Fruit fly (Drosophila melanogaster): ENCODE data around the gene Fgop2.

Fgop2 gene

DNA sequence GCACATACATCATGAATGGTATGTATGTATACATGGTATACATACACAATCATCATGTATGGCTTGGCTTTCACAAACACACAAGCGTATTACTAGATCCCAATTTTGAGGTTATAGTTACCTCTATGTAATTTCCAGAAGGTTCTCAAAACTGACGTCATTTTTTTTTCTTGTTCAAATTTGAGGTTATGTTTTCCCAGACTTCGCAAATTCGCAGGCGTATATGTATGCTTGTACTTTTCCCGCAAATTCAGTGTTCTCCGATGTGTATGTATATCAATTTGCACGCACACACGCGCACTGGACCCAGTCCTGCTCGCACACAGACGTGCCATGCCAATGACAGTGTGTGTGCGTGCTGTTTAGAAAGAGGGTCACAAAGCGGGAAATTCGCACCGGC lies 21.2 kb upstream of the Fgop2 start:
- TF ChIP-seq fkh (GFP tag; optimal IDR thresholded peaks at IDR 0.05): no peak
- TF ChIP-seq ss (GFP tag; optimal IDR thresholded peaks at IDR 0.05): peak; percentile 18 to 28
- no peak for TF ChIP-seq CG9139 (GFP tag; optimal IDR thresholded peaks at IDR 0.05)
- TF ChIP-seq fd85E (GFP tag; optimal IDR thresholded peaks at IDR 0.05): no peak
- no peak for TF ChIP-seq CG16779 (tag; optimal IDR thresholded peaks at IDR 0.05)
- peak; percentile 50 for TF ChIP-seq dsx (GFP tag; optimal IDR thresholded peaks at IDR 0.05; ENCODE audit: poor library complexity, severe bottlenecking)
- TF ChIP-seq CG1621 (tag; optimal IDR thresholded peaks at IDR 0.05): peak; percentile 71
- peak; percentile 36 for TF ChIP-seq CG6808 (GFP tag; optimal IDR thresholded peaks at IDR 0.05)
- TF ChIP-seq cyc (GFP tag; optimal IDR thresholded peaks at IDR 0.05): no peak
- no peak for TF ChIP-seq topi (GFP tag; optimal IDR thresholded peaks at IDR 0.05)
- no peak for TF ChIP-seq CG8319 (GFP tag; optimal IDR thresholded peaks at IDR 0.05)
- no peak for TF ChIP-seq eg (GFP tag; IDR thresholded peaks at IDR 0.05)
- no peak for TF ChIP-seq CG7368 (GFP tag; optimal IDR thresholded peaks at IDR 0.05)
- no peak for TF ChIP-seq Met (GFP tag; optimal IDR thresholded peaks at IDR 0.05)
- TF ChIP-seq CG11902 (GFP tag; optimal IDR thresholded peaks at IDR 0.05): no peak
- no peak for TF ChIP-seq Ets96B (tag; optimal IDR thresholded peaks at IDR 0.05)

DNA sequence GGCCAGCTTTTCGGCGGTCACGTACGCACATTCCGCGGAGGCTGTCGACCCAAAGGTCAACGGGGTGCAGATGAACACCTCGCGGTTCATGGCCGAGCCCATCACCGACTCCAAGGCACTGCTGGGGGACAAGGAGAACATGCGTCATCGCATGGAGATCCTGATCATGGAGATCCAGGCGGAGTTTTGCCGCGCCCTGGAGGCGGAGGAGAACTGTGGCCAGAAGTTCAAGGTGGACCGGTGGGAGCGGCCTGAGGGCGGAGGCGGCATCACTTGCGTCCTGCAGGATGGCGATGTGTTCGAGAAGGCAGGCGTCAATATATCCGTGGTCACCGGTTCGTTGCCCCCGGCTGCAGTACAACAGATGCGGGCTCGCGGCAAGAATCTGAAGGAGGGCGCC lies 19.5 kb upstream of the Fgop2 start:
- TF ChIP-seq CG3919 (GFP tag; optimal IDR thresholded peaks at IDR 0.05): no peak
- TF ChIP-seq Eip75B (GFP tag; optimal IDR thresholded peaks at IDR 0.05): no peak
- TF ChIP-seq CG11762 (GFP tag; optimal IDR thresholded peaks at IDR 0.05; ENCODE audit: insufficient read depth): no peak
- no peak for TF ChIP-seq CG8632 (GFP tag; optimal IDR thresholded peaks at IDR 0.05)
- TF ChIP-seq Eip78C (GFP tag): no peak
- no peak for TF ChIP-seq salr (GFP tag; optimal IDR thresholded peaks at IDR 0.05)
- no peak for TF ChIP-seq Met (GFP tag; optimal IDR thresholded peaks at IDR 0.05)
- no peak for TF ChIP-seq svp (GFP tag)
- no peak for TF ChIP-seq spab (GFP tag; optimal IDR thresholded peaks at IDR 0.05)
- TF ChIP-seq esn (GFP tag; optimal IDR thresholded peaks at IDR 0.05): no peak
- TF ChIP-seq Sox14 (GFP tag; optimal IDR thresholded peaks at IDR 0.05): no peak
- TF ChIP-seq Eip93F (GFP tag; optimal IDR thresholded peaks at IDR 0.05): no peak
- TF ChIP-seq pdm3 (GFP tag; optimal IDR thresholded peaks at IDR 0.05): no peak

DNA sequence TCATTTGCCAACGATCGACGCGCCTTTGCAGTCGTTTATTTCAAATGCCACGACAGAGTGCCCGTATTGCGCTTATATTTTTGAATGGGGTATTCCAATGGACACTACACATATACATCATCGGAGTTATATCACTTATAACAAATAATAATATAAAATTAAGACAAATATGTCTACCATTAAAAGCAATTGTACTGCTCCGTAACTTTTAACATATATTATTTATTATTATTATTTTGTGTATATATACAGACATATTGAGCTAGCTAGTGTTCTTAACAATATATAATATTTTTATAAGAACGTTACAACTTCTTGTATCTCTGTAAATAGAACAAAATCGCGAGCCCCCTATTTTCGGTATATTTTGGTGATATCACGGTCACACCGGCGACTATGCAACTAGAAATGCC lies 18.9 kb upstream of the Fgop2 start, which contains the start of the genes sip2 and Coprox:
TSS of gene sip2 (minus strand) at position 53 of the 413 bp plus-strand sequence.
TSS of gene Coprox (plus strand) at position 400 of the 413 bp plus-strand sequence.
- TF ChIP-seq CG10631 (GFP tag; optimal IDR thresholded peaks at IDR 0.05) (peak; percentile 84), Gug (GFP tag; IDR thresholded peaks at IDR 0.05) (peak; percentile 22; the same call in 1 of the 2 replicates), Ets21C (GFP tag; optimal IDR thresholded peaks at IDR 0.05) (no peak), CG11762 (GFP tag; optimal IDR thresholded peaks at IDR 0.05; ENCODE audit: insufficient read depth) (no peak), cyc (GFP tag; optimal IDR thresholded peaks at IDR 0.05) (peak; percentile 34), esn (GFP tag; optimal IDR thresholded peaks at IDR 0.05) (peak; percentile 58), Hr38 (GFP tag; optimal IDR thresholded peaks at IDR 0.05) (no peak), CG10669 (GFP tag; optimal IDR thresholded peaks at IDR 0.05) (no peak), CG9139 (GFP tag; optimal IDR thresholded peaks at IDR 0.05) (no peak), Met (GFP tag; optimal IDR thresholded peaks at IDR 0.05) (no peak), CG3032 (tag; optimal IDR thresholded peaks at IDR 0.05) (peak; percentile 77), eg (GFP tag; IDR thresholded peaks at IDR 0.05) (peak; percentile 77), CG31627 (GFP tag; optimal IDR thresholded peaks at IDR 0.05) (peak; percentile 5), CG16779 (tag; optimal IDR thresholded peaks at IDR 0.05) (no peak), Sox102F (GFP tag; optimal IDR thresholded peaks at IDR 0.05) (no peak), ss (GFP tag; optimal IDR thresholded peaks at IDR 0.05) (no peak), dac (GFP tag; optimal IDR thresholded peaks at IDR 0.05) (no peak), CG8319 (GFP tag; optimal IDR thresholded peaks at IDR 0.05) (no peak), Lpt (GFP tag; optimal IDR thresholded peaks at IDR 0.05) (no peak), CG11294 (GFP tag; IDR thresholded peaks at IDR 0.05) (no peak), Hr4 (GFP tag; optimal IDR thresholded peaks at IDR 0.05) (no peak), CG32006 (GFP tag; optimal IDR thresholded peaks at IDR 0.05) (no peak), CG6792 (GFP tag; optimal IDR thresholded peaks at IDR 0.05) (peak; percentile 30), CG6808 (GFP tag; optimal IDR thresholded peaks at IDR 0.05) (no peak), Ets96B (tag; optimal IDR thresholded peaks at IDR 0.05) (no peak), Blimp-1 (GFP tag; optimal IDR thresholded peaks at IDR 0.05) (no peak), Hr39 (GFP tag; optimal IDR thresholded peaks at IDR 0.05) (no peak), CG8632 (GFP tag; optimal IDR thresholded peaks at IDR 0.05) (no peak), spab (GFP tag; optimal IDR thresholded peaks at IDR 0.05) (no peak), fd59A (GFP tag; optimal IDR thresholded peaks at IDR 0.05) (no peak), Sox15 (GFP tag; optimal IDR thresholded peaks at IDR 0.05) (peak; percentile 16), CG3919 (GFP tag; optimal IDR thresholded peaks at IDR 0.05) (no peak), net (GFP tag; optimal IDR thresholded peaks at IDR 0.05) (no peak), Eip75B (GFP tag; optimal IDR thresholded peaks at IDR 0.05) (no peak)

Measured in whole organism, prepupa.